Fruit fly (Drosophila melanogaster) whole organism, pupa: ENCODE data around the gene fru.

ENCODE experiments used
- CG10348 ChIP-seq: fragments of 200-800 bp; sonication (Bioruptor generic); IDR thresholded peaks from 2 replicates; pipeline ENCODE4 v1.3.6; 2022; ENCODE audit warnings: missing biosample characterization, missing genetic modification characterization
- CG12605 ChIP-seq: fragments of 200-800 bp; sonication (Bioruptor generic); IDR thresholded peaks from 2 replicates; pipeline ENCODE4 v1.3.6; 2022; ENCODE audit warnings: missing biosample characterization, missing genetic modification characterization
- CG13204 ChIP-seq: fragments of 200-800 bp; sonication (Bioruptor generic); optimal IDR thresholded peaks from 2 replicates; lab custom pipeline; 2018; ENCODE audit warnings: missing biosample characterization, mild to moderate bottlenecking, missing genetic modification characterization, moderate library complexity
- CG14655 ChIP-seq: fragments of 200-800 bp; sonication (Bioruptor generic); optimal IDR thresholded peaks from 3 replicates; lab custom pipeline; 2017; ENCODE audit warnings: mild to moderate bottlenecking, missing biosample characterization, missing genetic modification reagents, missing genetic modification characterization
- CG15710 ChIP-seq: fragments of 200-800 bp; sonication (Bioruptor generic); optimal IDR thresholded peaks from 2 replicates; lab custom pipeline; 2018; ENCODE audit warnings: missing biosample characterization, mild to moderate bottlenecking, missing genetic modification characterization, moderate library complexity
- CG17806 ChIP-seq: fragments of 200-800 bp; sonication (Bioruptor generic); optimal IDR thresholded peaks from 2 replicates; lab custom pipeline; 2018; ENCODE audit warnings: missing biosample characterization, mild to moderate bottlenecking, missing genetic modification characterization, moderate library complexity
- CG32121 ChIP-seq: fragments of 200-800 bp; sonication (Bioruptor generic); IDR thresholded peaks from 2 replicates; pipeline ENCODE4 v1.3.6; 2022; ENCODE audit warnings: missing biosample characterization, missing genetic modification characterization
- CG34367 ChIP-seq: fragments of 200-800 bp; sonication (Bioruptor generic); optimal IDR thresholded peaks from 2 replicates; lab custom pipeline; 2018; ENCODE audit warnings: missing biosample characterization, mild to moderate bottlenecking, missing genetic modification characterization
- CG4496 ChIP-seq: fragments of 200-800 bp; sonication (Bioruptor generic); IDR thresholded peaks from 3 replicates; pipeline ENCODE4 v1.3.6; 2022; ENCODE audit warnings: missing biosample characterization, missing genetic modification characterization
- CG8159 ChIP-seq: fragments of 200-800 bp; sonication (Bioruptor generic); optimal IDR thresholded peaks from 3 replicates; lab custom pipeline; 2018; ENCODE audit warnings: missing biosample characterization, mild to moderate bottlenecking, missing genetic modification characterization, moderate library complexity
- CG8301 ChIP-seq: fragments of 200-800 bp; sonication (Bioruptor generic); optimal IDR thresholded peaks from 2 replicates; lab custom pipeline; 2018; ENCODE audit warnings: missing biosample characterization, mild to moderate bottlenecking, missing genetic modification characterization
- CG9948 ChIP-seq: fragments of 200-800 bp; sonication (Bioruptor generic); optimal IDR thresholded peaks from 2 replicates; lab custom pipeline; 2018; ENCODE audit warnings: missing biosample characterization, mild to moderate bottlenecking, missing genetic modification characterization, moderate library complexity
- D1 ChIP-seq: fragments of 200-800 bp; sonication (Bioruptor generic); optimal IDR thresholded peaks from 2 replicates; lab custom pipeline; 2018; ENCODE audit warnings: missing biosample characterization, mild to moderate bottlenecking, missing genetic modification characterization, moderate library complexity
- EcR ChIP-seq: fragments of 200-800 bp; sonication (Bioruptor generic); optimal IDR thresholded peaks from 3 replicates; lab custom pipeline; 2019; ENCODE audit warnings: missing biosample characterization, missing genetic modification characterization, mild to moderate bottlenecking, moderate library complexity, missing genetic modification reagents
- Ets98B ChIP-seq: fragments of 200-800 bp; sonication (Bioruptor generic); IDR thresholded peaks from 2 replicates; pipeline ENCODE4 v1.3.6; 2022; ENCODE audit warnings: missing biosample characterization, missing genetic modification characterization
- Pif1A ChIP-seq: fragments of 200-800 bp; sonication (Bioruptor generic); optimal IDR thresholded peaks from 3 replicates; lab custom pipeline; 2016; ENCODE audit warnings: missing biosample characterization, missing genetic modification characterization
- Pif1B ChIP-seq: fragments of 200-800 bp; sonication (Bioruptor generic); optimal IDR thresholded peaks from 3 replicates; lab custom pipeline; 2016; ENCODE audit warnings: missing biosample characterization, missing genetic modification characterization
- Snoo ChIP-seq: fragments of 200-800 bp; sonication (Bioruptor generic); optimal IDR thresholded peaks from 3 replicates; lab custom pipeline; 2017; ENCODE audit warnings: missing biosample characterization, mild to moderate bottlenecking, missing genetic modification characterization, inconsistent platforms
- fd96Ca ChIP-seq: fragments of 200-800 bp; sonication (Bioruptor generic); IDR thresholded peaks from 3 replicates; pipeline ENCODE4 v1.3.6; 2022; ENCODE audit warnings: missing biosample characterization, missing genetic modification characterization
- gl ChIP-seq: fragments of 200-800 bp; sonication (Bioruptor generic); optimal IDR thresholded peaks from 2 replicates; lab custom pipeline; 2018; ENCODE audit warnings: missing biosample characterization, mild to moderate bottlenecking, missing genetic modification characterization
- rn ChIP-seq: fragments of 200-800 bp; sonication (Bioruptor generic); IDR thresholded peaks from 2 replicates; pipeline ENCODE4 v1.3.6; 2022; ENCODE audit warnings: missing biosample characterization, missing genetic modification characterization

fru gene

DNA sequence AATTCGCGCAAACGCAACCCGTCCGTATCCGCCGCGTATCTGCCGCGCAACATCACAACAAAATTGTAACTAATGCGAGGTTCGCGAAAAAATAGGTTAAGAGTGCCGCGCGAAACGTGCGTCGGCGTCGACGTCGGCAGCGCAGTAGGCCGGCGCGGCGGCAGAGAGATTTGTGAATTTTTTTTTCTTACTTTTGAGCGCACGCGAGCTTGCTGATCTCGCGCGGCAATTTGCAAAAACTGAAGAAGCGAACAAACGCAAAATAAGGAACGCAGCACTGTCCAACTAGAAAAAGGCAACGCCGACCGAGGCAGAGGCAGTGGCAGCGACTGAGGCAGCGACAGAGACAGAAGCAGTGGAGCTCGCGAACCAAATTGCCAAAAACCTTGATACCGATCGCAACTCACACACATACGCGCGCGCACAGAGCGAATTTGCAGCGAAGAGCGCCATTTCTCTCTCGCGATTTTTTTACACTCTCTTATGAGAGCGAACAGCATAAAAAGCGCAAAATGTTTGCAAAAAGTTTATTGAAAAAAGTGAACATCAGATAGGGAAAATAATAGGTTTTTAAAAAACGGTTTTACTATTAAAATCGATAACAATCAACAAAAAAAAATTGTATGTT is 98.1 kb downstream of the fru start:
- TF ChIP-seq D1 (tag; lab: Kevin White, UChicago) = no peak
- no peak for TF ChIP-seq CG13204
- no peak for TF ChIP-seq Pif1A (GFP tag; lab: Kevin White, UChicago)
- TF ChIP-seq CG8301 = no peak
- TF ChIP-seq gl (tag; lab: Kevin White, UChicago) = no peak
- 0 out of 3 replicates have a peak, but pooled peaks have one; percentile 30 for TF ChIP-seq CG4496 (GFP tag; lab: Robert Waterston, UW)
- no peak for TF ChIP-seq CG10348 (GFP tag; lab: Robert Waterston, UW)
- TF ChIP-seq Snoo (tag; lab: Kevin White, UChicago) = no peak
- TF ChIP-seq Ets98B (GFP tag; lab: Robert Waterston, UW) = no peak; the same call in 1 of the 2 replicates
- TF ChIP-seq CG12605 = no peak
- no peak for TF ChIP-seq Pif1B (GFP tag; lab: Kevin White, UChicago)
- TF ChIP-seq CG34367 (tag; lab: Kevin White, UChicago) = no peak
- TF ChIP-seq fd96Ca = 0 out of 3 replicates have a peak, but pooled peaks have one; percentile 19
- no peak for TF ChIP-seq CG17806 (tag; lab: Kevin White, UChicago)
- TF ChIP-seq CG32121 = peak; percentile 60; the same call in 1 of the 2 replicates
- no peak for TF ChIP-seq EcR
- TF ChIP-seq CG8159 (tag; lab: Kevin White, UChicago) = no peak
- no peak for TF ChIP-seq CG9948
- TF ChIP-seq CG14655 = no peak
- no peak for TF ChIP-seq CG15710 (tag; lab: Kevin White, UChicago)
- no peak for TF ChIP-seq rn

- TF ChIP-seq D1 (tag; lab: Kevin White, UChicago) (no peak), CG14655 (no peak), CG12605 (no peak), CG8159 (tag; lab: Kevin White, UChicago) (no peak), gl (tag; lab: Kevin White, UChicago) (no peak), CG34367 (tag; lab: Kevin White, UChicago) (no peak)
Observed at dm6 chr3R:18445148-18445843, 100.1 kb downstream of the fru start.

- TF ChIP-seq CG14655 = no peak
- no peak for TF ChIP-seq CG10348 (GFP tag; lab: Robert Waterston, UW)
- no peak for TF ChIP-seq CG34367 (tag; lab: Kevin White, UChicago)
- TF ChIP-seq Ets98B (GFP tag; lab: Robert Waterston, UW) = no peak
- 0 out of 3 replicates have a peak, but pooled peaks have one; percentile 3 for TF ChIP-seq fd96Ca
- TF ChIP-seq, all 21 proteins: peak for 1
Observed at dm6 chr3R:18443232-18443631, 102.2 kb downstream of the fru start.

DNA sequence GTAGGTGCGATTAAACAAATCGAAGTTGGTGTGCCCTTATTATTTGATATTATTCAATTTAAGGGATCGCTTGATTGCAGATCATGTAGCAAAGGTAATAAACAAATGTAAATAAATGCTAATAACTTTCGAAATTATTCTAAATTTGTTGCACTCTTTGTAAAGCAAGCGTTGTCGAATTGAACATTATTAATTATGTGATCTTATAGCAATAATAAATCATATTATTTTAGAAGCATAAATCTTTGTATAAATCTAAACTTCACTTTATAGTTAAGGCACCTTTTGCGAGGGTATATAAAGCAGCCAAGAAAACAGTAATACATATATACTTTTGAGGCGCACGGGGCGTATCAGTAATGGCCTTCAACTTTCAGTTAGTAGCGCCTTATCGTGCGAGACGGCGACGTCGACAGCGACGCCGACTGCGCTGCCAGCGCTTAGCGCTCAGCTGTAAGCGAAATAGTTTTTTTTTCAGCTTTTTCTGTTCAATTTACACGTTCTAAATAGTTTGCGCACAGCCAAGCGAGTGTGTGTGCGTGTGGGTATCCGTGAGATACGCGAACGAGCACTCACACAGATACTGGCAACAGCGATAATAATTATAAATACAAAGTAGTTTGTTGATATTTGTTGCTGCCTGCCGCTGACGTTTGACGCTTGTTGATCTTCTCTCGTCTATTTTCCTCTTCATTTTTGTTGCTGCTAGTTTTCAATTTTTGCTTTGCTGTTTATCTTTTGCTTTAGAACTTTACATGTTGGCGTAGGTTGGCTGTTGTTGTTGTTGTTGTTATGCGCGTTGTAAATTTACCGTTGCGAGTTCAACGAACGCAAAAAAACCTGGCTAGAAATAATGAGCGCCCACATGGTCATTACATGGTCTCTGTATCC is 106.3 kb downstream of the fru start:
- no peak for TF ChIP-seq gl (tag; lab: Kevin White, UChicago)
- TF ChIP-seq D1 (tag; lab: Kevin White, UChicago) = no peak
- TF ChIP-seq Snoo (tag; lab: Kevin White, UChicago) = no peak
- TF ChIP-seq CG14655 = peak; percentile 58
- no peak for TF ChIP-seq CG13204
- peak; percentile 52; the same call in 1 of the 2 replicates for TF ChIP-seq CG32121
- TF ChIP-seq fd96Ca = no peak
- peak; percentile 27 for TF ChIP-seq CG34367 (tag; lab: Kevin White, UChicago)
- TF ChIP-seq CG9948 = peak; percentile 48
- TF ChIP-seq CG8159 (tag; lab: Kevin White, UChicago) = peak; percentile 71
- TF ChIP-seq Pif1A (GFP tag; lab: Kevin White, UChicago) = peak; percentile 2
- TF ChIP-seq CG8301 = peak; percentile 35
- TF ChIP-seq CG12605 = no peak
- no peak for TF ChIP-seq CG17806 (tag; lab: Kevin White, UChicago)
- peak; percentile 31; the same call in 1 of the 2 replicates for TF ChIP-seq Ets98B (GFP tag; lab: Robert Waterston, UW)
- TF ChIP-seq rn = no peak
- TF ChIP-seq EcR = peak; percentile 54
- TF ChIP-seq CG15710 (tag; lab: Kevin White, UChicago) = peak; percentile 54
- TF ChIP-seq CG10348 (GFP tag; lab: Robert Waterston, UW) = no peak
- TF ChIP-seq Pif1B (GFP tag; lab: Kevin White, UChicago) = no peak
- TF ChIP-seq CG4496 (GFP tag; lab: Robert Waterston, UW) = no peak

dm6 chr3R:18438181-18438826 is 107.1 kb downstream of the fru start:
- TF ChIP-seq CG4496 (GFP tag; lab: Robert Waterston, UW) (no peak; the same call in 2 of the 3 replicates), Ets98B (GFP tag; lab: Robert Waterston, UW) (peak; percentile 9; the same call in 1 of the 2 replicates), fd96Ca (peak; percentile 21; the same call in 1 of the 3 replicates)
